Worm (Caenorhabditis elegans) whole organism, L4 larva: ENCODE data around the gene bris-1.

Experiments used
- ceh-20 ChIP-seq: fragments of 200-800 bp; sonication (Bioruptor generic); IDR thresholded peaks from 2 replicates; pipeline ENCODE4 v1.3.6; 2022; ENCODE audit warnings: missing genetic modification reagents, missing genetic modification characterization, missing compliant biosample characterization
- ceh-82 ChIP-seq: sonication (generic microtip); optimal IDR thresholded peaks from 2 replicates; lab custom pipeline; 2017; ENCODE audit warnings: missing biosample characterization, missing genetic modification characterization
- ces-1 ChIP-seq: fragments of 150-350 bp; sonication (generic microtip); optimal IDR thresholded peaks from 4 replicates; lab custom pipeline; 2014; ENCODE audit warnings: missing biosample characterization, missing genetic modification reagents, missing genetic modification characterization
- egl-27 ChIP-seq: sonication (generic microtip); optimal IDR thresholded peaks from 3 replicates; lab custom pipeline; 2017; ENCODE audit warnings: missing biosample characterization, missing genetic modification reagents, missing genetic modification characterization
- lir-3 ChIP-seq: sonication (generic microtip); optimal IDR thresholded peaks from 2 replicates; lab custom pipeline; 2016; ENCODE audit warnings: mild to moderate bottlenecking, missing genetic modification characterization, missing compliant biosample characterization
- mdl-1 ChIP-seq, 2 experiments: fragments of 150-350 bp in 1 of 2; sonication (generic microtip) in 1 of 2; optimal IDR thresholded peaks; 2 replicates each; lab custom pipeline; 2014 to 2017; ENCODE audit warnings: missing biosample characterization in 2 of 2, missing genetic modification characterization in 2 of 2
- nhr-237 ChIP-seq: sonication (generic microtip); optimal IDR thresholded peaks from 2 replicates; lab custom pipeline; 2017; ENCODE audit warnings: missing biosample characterization, missing genetic modification characterization
- nhr-28 ChIP-seq: fragments of 150-350 bp; optimal IDR thresholded peaks from 2 replicates; lab custom pipeline; 2014; ENCODE audit warnings: missing biosample characterization, missing genetic modification characterization
- php-3 ChIP-seq: fragments of 200-800 bp; sonication (Bioruptor generic); IDR thresholded peaks from 2 replicates; pipeline ENCODE4 v1.3.6; 2022; ENCODE audit warnings: missing genetic modification reagents, missing genetic modification characterization, missing compliant biosample characterization
- unc-62 ChIP-seq, 3 experiments: fragments of 150-350 bp in 1 of 3; sonication (generic microtip); optimal IDR thresholded peaks in 2 of 3; peaks in 1 of 3; 1 replicate in 1 of 3; 2 replicates in 2 of 3; lab custom pipeline; 2014 to 2017; ENCODE audit warnings: missing biosample characterization in 3 of 3, missing genetic modification characterization in 3 of 3, missing genetic modification reagents in 3 of 3, missing genotype in 1 of 3
- ztf-11 ChIP-seq: fragments of 150-350 bp; optimal IDR thresholded peaks from 2 replicates; lab custom pipeline; 2014; ENCODE audit warnings: missing biosample characterization, missing genetic modification characterization

ce11 chrIV:3838687-3839086 lies 19.6 kb upstream of the bris-1 start:
- no peak for TF ChIP-seq ceh-82 (tag; lab: Kevin White, UChicago)
- no peak for TF ChIP-seq ztf-11 (tag; lab: Kevin White, UChicago)
- no peak for TF ChIP-seq nhr-237 (tag; lab: Kevin White, UChicago)
- no peak for TF ChIP-seq mdl-1 (tag; optimal IDR thresholded peaks at IDR 0.05; lab: Kevin White, UChicago)
- no peak for TF ChIP-seq unc-62 (GFP tag; optimal IDR thresholded peaks at IDR 0.05 in 1 of 2; lab: Kevin White, UChicago)
- no peak for TF ChIP-seq unc-62 (tag; optimal IDR thresholded peaks at IDR 0.05; lab: Kevin White, UChicago)
- no peak for TF ChIP-seq lir-3 (tag; lab: Kevin White, UChicago)
- no peak for TF ChIP-seq php-3 (GFP tag; lab: Robert Waterston, UW)
- TF ChIP-seq ces-1 (GFP tag; lab: Kevin White, UChicago): no peak
- no peak for TF ChIP-seq ceh-20
- no peak for TF ChIP-seq nhr-28
- TF ChIP-seq egl-27: no peak
